Worm (Caenorhabditis elegans): ENCODE data around the gene clec-22.

- no peak for TF ChIP-seq ceh-82 (tag; optimal IDR thresholded peaks at IDR 0.05)
- TF ChIP-seq fkh-10 (GFP tag; optimal IDR thresholded peaks at IDR 0.05): no peak
- no peak for TF ChIP-seq nhr-25 (tag; optimal IDR thresholded peaks at IDR 0.05)
- no peak for TF ChIP-seq snpc-4 (tag; optimal IDR thresholded peaks at IDR 0.05)
- no peak for TF ChIP-seq ztf-4 (tag; optimal IDR thresholded peaks at IDR 0.05)
- TF ChIP-seq ztf-11 (tag; optimal IDR thresholded peaks at IDR 0.05): no peak
- no peak for TF ChIP-seq ceh-28 (tag; optimal IDR thresholded peaks at IDR 0.05)
- TF ChIP-seq nhr-77 (tag; optimal IDR thresholded peaks at IDR 0.05): no peak
- no peak for TF ChIP-seq tbx-2 (tag; optimal IDR thresholded peaks at IDR 0.05)
- TF ChIP-seq nhr-12 (tag; optimal IDR thresholded peaks at IDR 0.05): no peak
- TF ChIP-seq nhr-237 (tag; optimal IDR thresholded peaks at IDR 0.05): no peak
These were observed 35.2 kb downstream of the clec-22 start, which contains the start of gene F09C6.15 for ce11 chrV:16893440-16893839.
